Fruit fly (Drosophila melanogaster) whole organism, embryonic: ENCODE results near the gene Acp36DE.

Experiments used
- ATbp ChIP-seq: fragments of 200-800 bp; sonication (Bioruptor generic); optimal IDR thresholded peaks from 2 replicates; lab custom pipeline; 2017; ENCODE audit warnings: missing biosample characterization, mild to moderate bottlenecking, missing genetic modification characterization, missing genetic modification reagents
- CG11695 ChIP-seq: fragments of 200-800 bp; sonication (Bioruptor generic); IDR thresholded peaks from 3 replicates; pipeline ENCODE4 v1.3.6; 2022; ENCODE audit warnings: missing biosample characterization, missing genetic modification characterization
- CG11723 ChIP-seq: fragments of 200-800 bp; sonication (Bioruptor generic); optimal IDR thresholded peaks from 2 replicates; lab custom pipeline; 2017; ENCODE audit warnings: missing biosample characterization, mild to moderate bottlenecking, missing genetic modification characterization
- CG12219 ChIP-seq: fragments of 200-800 bp; sonication (Bioruptor generic); optimal IDR thresholded peaks from 3 replicates; lab custom pipeline; 2018; ENCODE audit warnings: missing biosample characterization, mild to moderate bottlenecking, missing genetic modification characterization
- CG14050 ChIP-seq: fragments of 200-800 bp; sonication (Bioruptor generic); IDR thresholded peaks from 3 replicates; pipeline ENCODE4 v1.3.6; 2022; ENCODE audit warnings: missing biosample characterization, missing genetic modification characterization
- CG15269 ChIP-seq: fragments of 200-800 bp; sonication (Bioruptor generic); optimal IDR thresholded peaks from 2 replicates; lab custom pipeline; 2018; ENCODE audit warnings: missing biosample characterization, mild to moderate bottlenecking, missing genetic modification characterization, moderate library complexity
- CG1529 ChIP-seq: fragments of 200-800 bp; sonication (Bioruptor generic); optimal IDR thresholded peaks from 3 replicates; lab custom pipeline; 2018; ENCODE audit warnings: missing biosample characterization, missing genetic modification characterization
- CG16863 ChIP-seq: fragments of 200-800 bp; sonication (Bioruptor generic); optimal IDR thresholded peaks from 3 replicates; lab custom pipeline; 2016; ENCODE audit warnings: missing biosample characterization, missing genetic modification characterization
- CG17361 ChIP-seq: fragments of 200-800 bp; sonication (Bioruptor generic); IDR thresholded peaks from 3 replicates; pipeline ENCODE4 v1.3.6; 2022; ENCODE audit warnings: missing biosample characterization, missing genetic modification characterization
- CG1792 ChIP-seq: fragments of 200-800 bp; sonication (Bioruptor generic); optimal IDR thresholded peaks from 2 replicates; lab custom pipeline; 2016; ENCODE audit warnings: missing biosample characterization, missing genetic modification characterization
- CG18619 ChIP-seq: fragments of 200-800 bp; sonication (Bioruptor generic); optimal IDR thresholded peaks from 3 replicates; lab custom pipeline; 2017; ENCODE audit warnings: missing biosample characterization, mild to moderate bottlenecking, missing genetic modification characterization
- CG18764 ChIP-seq: fragments of 200-800 bp; sonication (Bioruptor generic); optimal IDR thresholded peaks from 3 replicates; lab custom pipeline; 2016; ENCODE audit warnings: missing biosample characterization, missing genetic modification characterization
- CG2202 ChIP-seq: fragments of 200-800 bp; sonication (Bioruptor generic); optimal IDR thresholded peaks from 2 replicates; lab custom pipeline; 2018; ENCODE audit warnings: missing biosample characterization, mild to moderate bottlenecking, missing genetic modification characterization
- CG2678 ChIP-seq: fragments of 200-800 bp; sonication (Bioruptor generic); optimal IDR thresholded peaks from 3 replicates; lab custom pipeline; 2019; ENCODE audit warnings: missing biosample characterization, mild to moderate bottlenecking, missing genetic modification characterization, moderate library complexity
- CG30403 ChIP-seq: fragments of 200-800 bp; sonication (Bioruptor generic); optimal IDR thresholded peaks from 3 replicates; lab custom pipeline; 2016; ENCODE audit warnings: missing biosample characterization, missing genetic modification characterization
- CG30431 ChIP-seq: fragments of 200-800 bp; sonication (Bioruptor generic); optimal IDR thresholded peaks from 2 replicates; lab custom pipeline; 2017; ENCODE audit warnings: missing biosample characterization, missing genetic modification characterization
- CG3995 ChIP-seq: fragments of 200-800 bp; sonication (Bioruptor generic); optimal IDR thresholded peaks from 3 replicates; lab custom pipeline; 2016; ENCODE audit warnings: missing biosample characterization, missing genetic modification characterization
- CG4424 ChIP-seq: fragments of 200-800 bp; sonication (Bioruptor generic); optimal IDR thresholded peaks from 3 replicates; lab custom pipeline; 2016; ENCODE audit warnings: missing biosample characterization, missing genetic modification characterization
- CG7963 ChIP-seq: fragments of 200-800 bp; sonication (Bioruptor generic); IDR thresholded peaks from 3 replicates; pipeline ENCODE4 v1.3.6; 2022; ENCODE audit warnings: missing biosample characterization, missing genetic modification characterization; ENCODE audit not compliant: partially characterized antibody
- CG8944 ChIP-seq: fragments of 200-800 bp; sonication (Bioruptor generic); optimal IDR thresholded peaks from 3 replicates; lab custom pipeline; 2016; ENCODE audit warnings: missing biosample characterization, missing genetic modification characterization
- Dek ChIP-seq: fragments of 200-800 bp; sonication (Bioruptor generic); optimal IDR thresholded peaks from 3 replicates; lab custom pipeline; 2019; ENCODE audit warnings: missing biosample characterization, mild to moderate bottlenecking, missing genetic modification characterization, moderate library complexity
- HLH4C ChIP-seq: fragments of 200-800 bp; sonication (Bioruptor generic); IDR thresholded peaks from 3 replicates; pipeline ENCODE4 v1.3.6; 2022; ENCODE audit warnings: missing biosample characterization, missing genetic modification characterization; ENCODE audit not compliant: partially characterized antibody
- Hsf ChIP-seq: fragments of 200-800 bp; sonication (Bioruptor generic); optimal IDR thresholded peaks from 3 replicates; lab custom pipeline; 2016; ENCODE audit warnings: missing biosample characterization, missing genetic modification characterization
- Max ChIP-seq: fragments of 200-800 bp; sonication (Bioruptor generic); optimal IDR thresholded peaks from 2 replicates; lab custom pipeline; 2016; ENCODE audit warnings: missing biosample characterization, mild to moderate bottlenecking, missing genetic modification characterization
- Sox102F ChIP-seq: fragments of 200-800 bp; sonication (Bioruptor generic); optimal IDR thresholded peaks from 2 replicates; lab custom pipeline; 2018; ENCODE audit warnings: missing biosample characterization, mild to moderate bottlenecking, missing genetic modification characterization, moderate library complexity
- az2 ChIP-seq: fragments of 200-800 bp; sonication (Bioruptor generic); optimal IDR thresholded peaks from 3 replicates; lab custom pipeline; 2016; ENCODE audit warnings: missing biosample characterization, missing genetic modification characterization
- br ChIP-seq: fragments of >200 bp; optimal IDR thresholded peaks from 2 replicates; lab custom pipeline; 2017
- bsh ChIP-seq, 2 experiments: fragments of 200-800 bp; sonication (Bioruptor generic); optimal IDR thresholded peaks; 2 replicates each; lab custom pipeline; 2017 to 2018; ENCODE audit warnings: mild to moderate bottlenecking in 2 of 2, missing biosample characterization in 2 of 2, missing genetic modification characterization in 2 of 2, moderate library complexity in 1 of 2
- dmrt99B ChIP-seq: fragments of 200-800 bp; sonication (Bioruptor generic); optimal IDR thresholded peaks from 2 replicates; lab custom pipeline; 2018; ENCODE audit warnings: missing biosample characterization, mild to moderate bottlenecking, missing genetic modification characterization, moderate library complexity
- emc ChIP-seq: fragments of 200-800 bp; sonication (Bioruptor generic); optimal IDR thresholded peaks from 2 replicates; lab custom pipeline; 2016; ENCODE audit warnings: missing biosample characterization, missing genetic modification characterization
- eve ChIP-seq, 2 experiments: fragments of >200 bp; optimal IDR thresholded peaks; 2 replicates each; lab custom pipeline; 2017; ENCODE audit warnings: missing biosample characterization in 2 of 2, missing genetic modification characterization in 2 of 2
- gcm ChIP-seq: fragments of 200-800 bp; sonication (Bioruptor generic); optimal IDR thresholded peaks from 2 replicates; lab custom pipeline; 2019; ENCODE audit warnings: missing biosample characterization, mild to moderate bottlenecking, missing genetic modification characterization, moderate library complexity
- gcm2 ChIP-seq: fragments of 200-800 bp; sonication (Bioruptor generic); optimal IDR thresholded peaks from 2 replicates; lab custom pipeline; 2016; ENCODE audit warnings: missing biosample characterization, missing genetic modification characterization
- gem ChIP-seq: fragments of 200-800 bp; sonication (Bioruptor generic); optimal IDR thresholded peaks from 2 replicates; lab custom pipeline; 2019; ENCODE audit warnings: missing biosample characterization, mild to moderate bottlenecking, missing genetic modification characterization, moderate library complexity
- gsb-n ChIP-seq: fragments of 200-800 bp; sonication (Bioruptor generic); optimal IDR thresholded peaks from 3 replicates; lab custom pipeline; 2018; ENCODE audit warnings: missing biosample characterization, mild to moderate bottlenecking, missing genetic modification characterization
- jing ChIP-seq: fragments of 200-800 bp; sonication (Bioruptor generic); optimal IDR thresholded peaks from 2 replicates; lab custom pipeline; 2018; ENCODE audit warnings: missing biosample characterization, mild to moderate bottlenecking, missing genetic modification characterization
- kay ChIP-seq: fragments of 200-800 bp; sonication (Bioruptor generic); optimal IDR thresholded peaks from 2 replicates; lab custom pipeline; 2016; ENCODE audit warnings: missing biosample characterization, missing genetic modification characterization
- lmd ChIP-seq: fragments of 200-800 bp; sonication (Bioruptor generic); IDR thresholded peaks from 2 replicates; pipeline ENCODE4 v1.3.6; 2022; ENCODE audit warnings: missing biosample characterization, missing genetic modification characterization
- lola ChIP-seq, 3 experiments: fragments of >200 bp in 2 of 3; fragments of 200-800 bp in 1 of 3; sonication (Bioruptor generic) in 1 of 3; optimal IDR thresholded peaks; 2 replicates each; lab custom pipeline; 2017 to 2019; ENCODE audit warnings: missing biosample characterization in 3 of 3, missing genetic modification characterization in 3 of 3, mild to moderate bottlenecking in 1 of 3, moderate library complexity in 1 of 3
- nerfin-1 ChIP-seq: fragments of 200-800 bp; sonication (Bioruptor generic); optimal IDR thresholded peaks from 3 replicates; lab custom pipeline; 2019; ENCODE audit warnings: missing biosample characterization, mild to moderate bottlenecking, missing genetic modification characterization, moderate library complexity
- nom ChIP-seq: fragments of 200-800 bp; sonication (Bioruptor generic); optimal IDR thresholded peaks from 2 replicates; lab custom pipeline; 2017; ENCODE audit warnings: missing biosample characterization, missing genetic modification characterization, mild to moderate bottlenecking, moderate library complexity, missing genetic modification reagents
- pfk ChIP-seq: fragments of 200-800 bp; sonication (Bioruptor generic); optimal IDR thresholded peaks from 2 replicates; lab custom pipeline; 2018; ENCODE audit warnings: missing biosample characterization, mild to moderate bottlenecking, missing genetic modification characterization, moderate library complexity
- sens-2 ChIP-seq: fragments of 200-800 bp; sonication (Bioruptor generic); IDR thresholded peaks from 2 replicates; pipeline ENCODE4 v1.3.6; 2022; ENCODE audit warnings: missing biosample characterization, missing genetic modification characterization
- shn ChIP-seq: fragments of 200-800 bp; sonication (Bioruptor generic); optimal IDR thresholded peaks from 3 replicates; lab custom pipeline; 2016; ENCODE audit warnings: missing biosample characterization, missing genetic modification characterization
- tin ChIP-seq: fragments of 200-800 bp; sonication (Bioruptor generic); optimal IDR thresholded peaks from 3 replicates; lab custom pipeline; 2016; ENCODE audit warnings: missing biosample characterization, missing genetic modification characterization
- z ChIP-seq: fragments of 200-800 bp; sonication (Bioruptor generic); IDR thresholded peaks from 3 replicates; pipeline ENCODE4 v1.3.6; 2022; ENCODE audit warnings: missing biosample characterization, missing genetic modification characterization
- zen2 ChIP-seq: fragments of 200-800 bp; sonication (Bioruptor generic); IDR thresholded peaks from 3 replicates; pipeline ENCODE4 v1.3.6; 2022; ENCODE audit warnings: missing biosample characterization, missing genetic modification characterization; ENCODE audit not compliant: partially characterized antibody

The Acp36DE gene

dm6 chr2L:18313922-18314712 lies 44.7 kb downstream of the Acp36DE start (continued):
- peak; percentile 76 for TF ChIP-seq pfk (GFP tag; lab: Kevin White, UChicago)
- no peak for TF ChIP-seq zen2 (GFP tag; lab: Robert Waterston, UW)
- no peak for TF ChIP-seq CG11695
- no peak for TF ChIP-seq ATbp (GFP tag; lab: Kevin White, UChicago)
- TF ChIP-seq gcm2 (GFP tag; lab: Kevin White, UChicago) = no peak
- TF ChIP-seq eve (GFP tag; optimal IDR thresholded peaks at IDR 0.05; lab: Kevin White, UChicago) = peak in 1 of 2 experiments; percentile 19
- no peak for TF ChIP-seq HLH4C (GFP tag; lab: Robert Waterston, UW)
- no peak for TF ChIP-seq CG7963 (GFP tag; lab: Robert Waterston, UW)
- TF ChIP-seq, all 482 proteins: peak for 29

dm6 chr2L:18312309-18312708 lies 46.5 kb downstream of the Acp36DE start:
- no peak for TF ChIP-seq z (GFP tag; lab: Robert Waterston, UW)
- no peak for TF ChIP-seq CG3995 (GFP tag; lab: Kevin White, UChicago)
- TF ChIP-seq Dek (tag; lab: Kevin White, UChicago) = no peak
- peak; percentile 44 for TF ChIP-seq tin (GFP tag; lab: Kevin White, UChicago)
- peak; percentile 82 for TF ChIP-seq gem (tag; lab: Kevin White, UChicago)
- TF ChIP-seq lmd (GFP tag; lab: Robert Waterston, UW) = peak; percentile 30; the same call in 1 of the 2 replicates
- peak; percentile 17 for TF ChIP-seq CG1529
- peak; percentile 26 for TF ChIP-seq CG15269
- peak; percentile 1 for TF ChIP-seq CG30431 (GFP tag; lab: Kevin White, UChicago)
- TF ChIP-seq CG17361 (GFP tag; lab: Robert Waterston, UW) = peak; percentile 83
- TF ChIP-seq kay = peak; percentile 15
- peak; percentile 41 for TF ChIP-seq CG11723 (GFP tag; lab: Kevin White, UChicago)
- TF ChIP-seq CG8944 (GFP tag; lab: Kevin White, UChicago) = peak; percentile 12
- no peak for TF ChIP-seq br (lab: Kevin White, UChicago)
- TF ChIP-seq CG2202 (tag; lab: Kevin White, UChicago) = peak; percentile 38
- TF ChIP-seq nerfin-1 (tag; lab: Kevin White, UChicago) = peak; percentile 53
- peak; percentile 60 for TF ChIP-seq nom (GFP tag; lab: Kevin White, UChicago)
- TF ChIP-seq dmrt99B (tag; lab: Kevin White, UChicago) = peak; percentile 74
- no peak for TF ChIP-seq CG1792 (GFP tag; lab: Kevin White, UChicago)
- TF ChIP-seq CG12219 = peak; percentile 15
- peak; percentile 33 for TF ChIP-seq CG18619 (GFP tag; lab: Kevin White, UChicago)
- TF ChIP-seq Max (GFP tag; lab: Kevin White, UChicago) = no peak
- TF ChIP-seq CG4424 (GFP tag; lab: Kevin White, UChicago) = peak; percentile 64
- peak; percentile 51 for TF ChIP-seq az2
- peak; percentile 7 for TF ChIP-seq gcm (GFP tag; lab: Kevin White, UChicago)
- TF ChIP-seq Sox102F (GFP tag; lab: Kevin White, UChicago) = peak; percentile 70
- peak; percentile 64 for TF ChIP-seq gsb-n (tag; lab: Kevin White, UChicago)
- TF ChIP-seq CG18764 (GFP tag; lab: Kevin White, UChicago) = peak; percentile 11
- TF ChIP-seq shn (GFP tag; lab: Kevin White, UChicago) = peak; percentile 10
- peak; percentile 62 for TF ChIP-seq CG2678 (tag; lab: Kevin White, UChicago)
- TF ChIP-seq lola (GFP tag; optimal IDR thresholded peaks at IDR 0.05; lab: Kevin White, UChicago) = peak in 1 of 3 experiments; percentile 84
- peak; percentile 71 to 86 for TF ChIP-seq bsh (GFP tag; optimal IDR thresholded peaks at IDR 0.05; lab: Kevin White, UChicago)
- peak; percentile 29 for TF ChIP-seq Hsf (GFP tag; lab: Kevin White, UChicago)
- TF ChIP-seq jing (GFP tag; lab: Kevin White, UChicago) = peak; percentile 39
- TF ChIP-seq CG16863 (GFP tag; lab: Kevin White, UChicago) = peak; percentile 5
- TF ChIP-seq sens-2 (GFP tag; lab: Robert Waterston, UW) = 0 out of 2 replicates have a peak, but pooled peaks have one; percentile 5
- peak in 1 of 2 experiments; percentile 90 for TF ChIP-seq eve (GFP tag; optimal IDR thresholded peaks at IDR 0.05; lab: Kevin White, UChicago)
- TF ChIP-seq CG30403 (GFP tag; lab: Kevin White, UChicago) = peak; percentile 61
- TF ChIP-seq CG14050 (GFP tag; lab: Robert Waterston, UW) = no peak
- no peak for TF ChIP-seq emc (GFP tag; lab: Kevin White, UChicago)
